Fruit fly (Drosophila melanogaster) whole organism, embryonic: ENCODE data around the gene mRRF1.

Experiments used
- Atf-2 ChIP-seq: fragments of 200-800 bp; sonication (Bioruptor generic); optimal IDR thresholded peaks from 2 replicates; lab custom pipeline; 2016; ENCODE audit warnings: missing biosample characterization, missing genetic modification characterization
- Bgb ChIP-seq: fragments of 200-800 bp; sonication (Bioruptor generic); IDR thresholded peaks from 2 replicates; pipeline ENCODE4 v1.3.6; 2022; ENCODE audit warnings: missing biosample characterization, missing genetic modification characterization; ENCODE audit not compliant: partially characterized antibody
- Bteb2 ChIP-seq: fragments of 200-800 bp; sonication (Bioruptor generic); optimal IDR thresholded peaks from 2 replicates; lab custom pipeline; 2016; ENCODE audit warnings: missing biosample characterization, missing genetic modification characterization
- CG11085 ChIP-seq: fragments of 200-800 bp; sonication (Bioruptor generic); IDR thresholded peaks from 2 replicates; pipeline ENCODE4 v1.3.6; 2022; ENCODE audit warnings: missing biosample characterization, missing genetic modification characterization
- CG12299 ChIP-seq: fragments of 200-800 bp; sonication (Bioruptor generic); optimal IDR thresholded peaks from 2 replicates; lab custom pipeline; 2018; ENCODE audit warnings: missing biosample characterization, mild to moderate bottlenecking, missing genetic modification characterization
- CG1529 ChIP-seq: fragments of 200-800 bp; sonication (Bioruptor generic); optimal IDR thresholded peaks from 3 replicates; lab custom pipeline; 2018; ENCODE audit warnings: missing biosample characterization, missing genetic modification characterization
- CG15601 ChIP-seq: fragments of 200-800 bp; sonication (Bioruptor generic); optimal IDR thresholded peaks from 3 replicates; lab custom pipeline; 2019; ENCODE audit warnings: missing biosample characterization, mild to moderate bottlenecking, missing genetic modification characterization, moderate library complexity
- CG16863 ChIP-seq: fragments of 200-800 bp; sonication (Bioruptor generic); optimal IDR thresholded peaks from 3 replicates; lab custom pipeline; 2016; ENCODE audit warnings: missing biosample characterization, missing genetic modification characterization
- CG17568 ChIP-seq: fragments of 200-800 bp; sonication (Bioruptor generic); optimal IDR thresholded peaks from 2 replicates; lab custom pipeline; 2018; ENCODE audit warnings: missing biosample characterization, mild to moderate bottlenecking, missing genetic modification characterization, moderate library complexity
- CG1792 ChIP-seq: fragments of 200-800 bp; sonication (Bioruptor generic); optimal IDR thresholded peaks from 2 replicates; lab custom pipeline; 2016; ENCODE audit warnings: missing biosample characterization, missing genetic modification characterization
- CG18011 ChIP-seq: fragments of 200-800 bp; sonication (Bioruptor generic); optimal IDR thresholded peaks from 2 replicates; lab custom pipeline; 2017; ENCODE audit warnings: missing biosample characterization, missing genetic modification characterization, mild to moderate bottlenecking, moderate library complexity, missing genotype
- CG18476 ChIP-seq: fragments of 200-800 bp; sonication (Bioruptor generic); optimal IDR thresholded peaks from 2 replicates; lab custom pipeline; 2016; ENCODE audit warnings: missing biosample characterization, mild to moderate bottlenecking, missing genetic modification characterization
- CG31441 ChIP-seq: fragments of 200-800 bp; sonication (Bioruptor generic); IDR thresholded peaks from 2 replicates; pipeline ENCODE4 v1.3.6; 2022; ENCODE audit warnings: missing biosample characterization, missing genetic modification characterization
- CG3838 ChIP-seq: fragments of 200-800 bp; sonication (Bioruptor generic); optimal IDR thresholded peaks from 3 replicates; lab custom pipeline; 2016; ENCODE audit warnings: missing biosample characterization, missing genetic modification characterization
- CG4617 ChIP-seq: fragments of 200-800 bp; sonication (Bioruptor generic); optimal IDR thresholded peaks from 3 replicates; lab custom pipeline; 2016; ENCODE audit warnings: missing biosample characterization, missing genetic modification characterization, borderline replicate concordance
- CG6254 ChIP-seq: fragments of 200-800 bp; sonication (Bioruptor generic); optimal IDR thresholded peaks from 3 replicates; lab custom pipeline; 2017; ENCODE audit warnings: mild to moderate bottlenecking, missing biosample characterization, missing genetic modification reagents, missing genetic modification characterization
- CG6791 ChIP-seq: fragments of 200-800 bp; sonication (Bioruptor generic); IDR thresholded peaks from 3 replicates; pipeline ENCODE4 v1.3.6; 2022; ENCODE audit warnings: missing biosample characterization, missing genetic modification characterization; ENCODE audit not compliant: partially characterized antibody
- CG7786 ChIP-seq: fragments of 200-800 bp; sonication (Bioruptor generic); optimal IDR thresholded peaks from 2 replicates; lab custom pipeline; 2016; ENCODE audit warnings: missing biosample characterization, missing genetic modification characterization
- CG7928 ChIP-seq: fragments of 200-800 bp; sonication (Bioruptor generic); optimal IDR thresholded peaks from 2 replicates; lab custom pipeline; 2017; ENCODE audit warnings: missing biosample characterization, mild to moderate bottlenecking, missing genetic modification characterization
- CG7987 ChIP-seq: fragments of 200-800 bp; sonication (Bioruptor generic); optimal IDR thresholded peaks from 2 replicates; lab custom pipeline; 2018; ENCODE audit warnings: missing biosample characterization, mild to moderate bottlenecking, missing genetic modification characterization, moderate library complexity
- CG8281 ChIP-seq: fragments of 200-800 bp; sonication (Bioruptor generic); optimal IDR thresholded peaks from 2 replicates; lab custom pipeline; 2018; ENCODE audit warnings: missing biosample characterization, mild to moderate bottlenecking, missing genetic modification characterization, moderate library complexity
- Dbx ChIP-seq: fragments of 200-800 bp; sonication (Bioruptor generic); IDR thresholded peaks from 3 replicates; pipeline ENCODE4 v1.3.6; 2022; ENCODE audit warnings: missing biosample characterization, missing genetic modification characterization
- ERR ChIP-seq: fragments of 200-800 bp; sonication (Bioruptor generic); optimal IDR thresholded peaks from 2 replicates; lab custom pipeline; 2016; ENCODE audit warnings: missing biosample characterization, missing genetic modification characterization
- Hmx ChIP-seq: fragments of 200-800 bp; sonication (Bioruptor generic); optimal IDR thresholded peaks from 2 replicates; lab custom pipeline; 2016; ENCODE audit warnings: missing biosample characterization, missing genetic modification characterization
- Med ChIP-seq: fragments of 200-800 bp; sonication (Bioruptor generic); peaks from one replicate; lab custom pipeline; 2016; ENCODE audit warnings: missing biosample characterization, missing genetic modification characterization, mild to moderate bottlenecking, inconsistent platforms, moderate library complexity
- Myb ChIP-seq: fragments of 200-800 bp; sonication (Bioruptor generic); optimal IDR thresholded peaks from 2 replicates; lab custom pipeline; 2016; ENCODE audit warnings: missing biosample characterization, missing genetic modification characterization
- Scr ChIP-seq: fragments of 200-800 bp; sonication (Bioruptor generic); IDR thresholded peaks from 2 replicates; pipeline ENCODE4 v1.3.6; 2022; ENCODE audit warnings: missing biosample characterization, missing genetic modification characterization; ENCODE audit not compliant: partially characterized antibody
- ase ChIP-seq: fragments of 200-800 bp; sonication (Bioruptor generic); IDR thresholded peaks from 3 replicates; pipeline ENCODE4 v1.3.6; 2022; ENCODE audit warnings: missing biosample characterization, missing genetic modification characterization
- cato ChIP-seq: fragments of 200-800 bp; sonication (Bioruptor generic); optimal IDR thresholded peaks from 2 replicates; lab custom pipeline; 2016; ENCODE audit warnings: missing biosample characterization, missing genetic modification characterization, borderline replicate concordance
- caup ChIP-seq: fragments of 200-800 bp; sonication (Bioruptor generic); optimal IDR thresholded peaks from 3 replicates; lab custom pipeline; 2017; ENCODE audit warnings: missing biosample characterization, mild to moderate bottlenecking, missing genetic modification characterization, moderate library complexity; ENCODE audit not compliant: severe bottlenecking
- chm ChIP-seq: fragments of 200-800 bp; sonication (Bioruptor generic); IDR thresholded peaks from 2 replicates; pipeline ENCODE4 v1.3.6; 2022; ENCODE audit warnings: missing biosample characterization, missing genetic modification characterization
- chn ChIP-seq: fragments of 200-800 bp; sonication (Bioruptor generic); optimal IDR thresholded peaks from 2 replicates; lab custom pipeline; 2016; ENCODE audit warnings: missing biosample characterization, missing genetic modification characterization
- corto ChIP-seq: fragments of 200-800 bp; sonication (Bioruptor generic); optimal IDR thresholded peaks from 2 replicates; lab custom pipeline; 2016; ENCODE audit warnings: missing biosample characterization, mild to moderate bottlenecking, missing genetic modification characterization, moderate library complexity
- croc ChIP-seq: fragments of 200-800 bp; sonication (Bioruptor generic); conservative IDR thresholded peaks from 3 replicates; pipeline ENCODE4 v1.3.6; 2022; ENCODE audit warnings: missing biosample characterization, missing genetic modification characterization
- esg ChIP-seq: fragments of 200-800 bp; sonication (Bioruptor generic); conservative IDR thresholded peaks from 2 replicates; pipeline ENCODE4 v1.3.6; 2022; ENCODE audit warnings: missing biosample characterization, missing genetic modification characterization
- fd64A ChIP-seq: fragments of 200-800 bp; sonication (Bioruptor generic); optimal IDR thresholded peaks from 3 replicates; lab custom pipeline; 2018; ENCODE audit warnings: missing biosample characterization, mild to moderate bottlenecking, missing genetic modification characterization
- hkb ChIP-seq, 2 experiments: fragments of 200-800 bp in 1 of 2; fragments of >200 bp in 1 of 2; sonication (Bioruptor generic) in 1 of 2; IDR thresholded peaks in 1 of 2; optimal IDR thresholded peaks in 1 of 2; 2 replicates each; pipeline versions ENCODE4 v1.3.6 to Lab custom; 2017 to 2022; ENCODE audit warnings: missing biosample characterization in 1 of 2, missing genetic modification characterization in 1 of 2
- ind ChIP-seq: fragments of 200-800 bp; sonication (Bioruptor generic); optimal IDR thresholded peaks from 3 replicates; lab custom pipeline; 2016; ENCODE audit warnings: missing biosample characterization, missing genetic modification characterization
- inv ChIP-seq: fragments of 200-800 bp; sonication (Bioruptor generic); IDR thresholded peaks from 2 replicates; pipeline ENCODE4 v1.3.6; 2022; ENCODE audit warnings: missing biosample characterization, missing genetic modification characterization; ENCODE audit not compliant: partially characterized antibody
- kni ChIP-seq: fragments of 200-800 bp; sonication (Bioruptor generic); optimal IDR thresholded peaks from 3 replicates; lab custom pipeline; 2017; ENCODE audit warnings: mild to moderate bottlenecking, missing biosample characterization, missing genetic modification reagents, missing genetic modification characterization
- lbe ChIP-seq: fragments of 200-800 bp; sonication (Bioruptor generic); optimal IDR thresholded peaks from 2 replicates; lab custom pipeline; 2016; ENCODE audit warnings: missing biosample characterization, mild to moderate bottlenecking, missing genetic modification characterization
- lola ChIP-seq, 3 experiments: fragments of >200 bp in 2 of 3; fragments of 200-800 bp in 1 of 3; sonication (Bioruptor generic) in 1 of 3; optimal IDR thresholded peaks; 2 replicates each; lab custom pipeline; 2017 to 2019; ENCODE audit warnings: missing biosample characterization in 3 of 3, missing genetic modification characterization in 3 of 3, mild to moderate bottlenecking in 1 of 3, moderate library complexity in 1 of 3
- maf-S ChIP-seq: fragments of 200-800 bp; sonication (Bioruptor generic); optimal IDR thresholded peaks from 2 replicates; lab custom pipeline; 2016; ENCODE audit warnings: missing biosample characterization, missing genetic modification characterization
- scrt ChIP-seq: fragments of 200-800 bp; sonication (Bioruptor generic); optimal IDR thresholded peaks from 2 replicates; lab custom pipeline; 2018; ENCODE audit warnings: missing biosample characterization, mild to moderate bottlenecking, missing genetic modification characterization, moderate library complexity
- unpg ChIP-seq: fragments of 200-800 bp; sonication (Bioruptor generic); optimal IDR thresholded peaks from 3 replicates; lab custom pipeline; 2018; ENCODE audit warnings: missing biosample characterization, mild to moderate bottlenecking, missing genetic modification characterization, moderate library complexity
- wek ChIP-seq: fragments of 200-800 bp; sonication (Bioruptor generic); optimal IDR thresholded peaks from 3 replicates; lab custom pipeline; 2018; ENCODE audit warnings: missing biosample characterization, mild to moderate bottlenecking, missing genetic modification characterization, moderate library complexity
- zf30C ChIP-seq: fragments of 200-800 bp; sonication (Bioruptor generic); optimal IDR thresholded peaks from 3 replicates; lab custom pipeline; 2018; ENCODE audit warnings: missing biosample characterization, mild to moderate bottlenecking, missing genetic modification characterization

The mRRF1 gene

DNA sequence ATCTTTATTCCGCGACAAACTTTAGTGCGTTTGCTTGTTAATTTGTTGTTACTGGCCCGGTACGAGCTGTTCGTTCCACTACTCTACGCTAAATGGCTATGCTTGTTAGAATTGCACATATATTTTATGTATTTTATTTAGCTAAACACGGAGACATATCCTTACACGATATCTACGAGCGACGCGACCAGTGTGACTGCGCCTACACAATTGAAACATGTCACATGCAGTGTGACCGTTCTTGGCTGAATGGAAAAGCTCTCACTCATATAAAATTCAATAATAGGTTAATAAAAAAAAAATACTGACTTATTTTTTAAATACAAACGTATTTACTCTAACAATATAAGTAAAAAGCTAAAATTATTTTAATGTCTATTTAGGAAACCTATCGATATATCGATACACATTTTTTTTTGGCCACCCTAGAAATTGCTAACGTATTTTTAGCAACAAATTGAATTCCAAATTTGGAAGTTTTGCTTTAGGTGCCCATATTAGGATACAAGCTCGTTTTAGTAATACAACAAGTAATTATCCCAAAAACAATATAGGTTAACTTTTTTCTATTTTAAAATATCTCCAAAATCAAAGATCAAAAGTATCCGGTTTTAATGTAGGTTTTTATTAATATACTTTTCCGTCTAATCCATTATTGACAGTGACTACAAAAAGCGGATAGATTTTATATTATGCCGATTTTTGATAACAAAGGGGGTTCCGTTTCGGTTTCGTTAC, 35.0 kb downstream of the mRRF1 start, which contains the start of gene CG4080 (continued):
- TF ChIP-seq chn (GFP tag; lab: Kevin White, UChicago) (peak; percentile 32), CG4617 (GFP tag; lab: Kevin White, UChicago) (peak; percentile 56), caup (GFP tag; lab: Kevin White, UChicago) (peak; percentile 33), Atf-2 (GFP tag; lab: Kevin White, UChicago) (no peak), CG18476 (GFP tag; lab: Kevin White, UChicago) (peak; percentile 30), CG7786 (GFP tag; lab: Kevin White, UChicago) (no peak), Myb (GFP tag; lab: Kevin White, UChicago) (peak; percentile 63), ase (GFP tag; lab: Robert Waterston, UW) (no peak), esg (GFP tag; lab: Robert Waterston, UW) (no peak), kni (GFP tag; lab: Kevin White, UChicago) (no peak), croc (no peak), CG31441 (GFP tag; lab: Robert Waterston, UW) (0 out of 2 replicates have a peak, but pooled peaks have one; percentile 44), CG16863 (GFP tag; lab: Kevin White, UChicago) (no peak), CG3838 (GFP tag; lab: Kevin White, UChicago) (peak; percentile 15), hkb (optimal IDR thresholded peaks at IDR 0.05; lab: Kevin White, UChicago) (peak; percentile 6), hkb (GFP tag; IDR thresholded peaks at IDR 0.05; lab: Robert Waterston, UW) (0 out of 2 replicates have a peak, but pooled peaks have one; percentile 19), CG17568 (peak; percentile 34), scrt (GFP tag; lab: Kevin White, UChicago) (peak; percentile 46), CG12299 (peak; percentile 10), lola (GFP tag; optimal IDR thresholded peaks at IDR 0.05; lab: Kevin White, UChicago) (peak in 1 of 3 experiments; percentile 25), Hmx (GFP tag; lab: Kevin White, UChicago) (peak; percentile 9), ind (GFP tag; lab: Kevin White, UChicago) (no peak), Dbx (GFP tag; lab: Robert Waterston, UW) (peak; percentile 29; the same call in 1 of the 3 replicates), Bgb (GFP tag; lab: Robert Waterston, UW) (no peak; the same call in none of the 2 replicates), zf30C (GFP tag; lab: Kevin White, UChicago) (no peak), CG18011 (GFP tag; lab: Kevin White, UChicago) (peak; percentile 13), CG6791 (GFP tag; lab: Robert Waterston, UW) (peak; percentile 65; the same call in 1 of the 3 replicates), Bteb2 (GFP tag; lab: Kevin White, UChicago) (no peak), CG15601 (peak; percentile 57), CG1529 (GFP tag; lab: Kevin White, UChicago) (no peak), CG7987 (GFP tag; lab: Kevin White, UChicago) (peak; percentile 25), CG1792 (GFP tag; lab: Kevin White, UChicago) (no peak), lbe (GFP tag; lab: Kevin White, UChicago) (peak; percentile 63), fd64A (GFP tag; lab: Kevin White, UChicago) (no peak), wek (GFP tag; lab: Kevin White, UChicago) (peak; percentile 10), unpg (GFP tag; lab: Kevin White, UChicago) (peak; percentile 37), Scr (GFP tag; lab: Robert Waterston, UW) (peak; percentile 90), chm (peak; percentile 13; the same call in 1 of the 2 replicates), Med (GFP tag; lab: Kevin White, UChicago) (peak; percentile 81), corto (peak; percentile 32), CG8281 (tag; lab: Kevin White, UChicago) (no peak), cato (GFP tag; lab: Kevin White, UChicago) (no peak), CG7928 (GFP tag; lab: Kevin White, UChicago) (no peak), CG6254 (GFP tag; lab: Kevin White, UChicago) (no peak), inv (GFP tag; lab: Robert Waterston, UW) (peak; percentile 73), ERR (GFP tag; lab: Kevin White, UChicago) (no peak), CG11085 (no peak), maf-S (GFP tag; lab: Kevin White, UChicago) (no peak)
